Fruit fly (Drosophila melanogaster): Measurements from ENCODE around the gene CG13455.

dm6 chr3L:15530071-15530470 lies 33.7 kb downstream of the CG13455 start:
- TF ChIP-seq Crg-1 (GFP tag; optimal IDR thresholded peaks at IDR 0.05): no peak
- no peak for TF ChIP-seq cnc (optimal IDR thresholded peaks at IDR 0.05)

All from whole organism, adult.